Fruit fly (Drosophila melanogaster): ENCODE results near the gene Octbeta1R.
A peak's percentile ranks its signal among the peaks of the same experiment; 100 is the strongest.

Gene Octbeta1R

dm6 chr3R:22461673-22462585, 35.1 kb upstream of the Octbeta1R start, which contains the start of the genes Rpn7 and AP-2mu (continued):
- TF ChIP-seq Nf-YB (GFP tag; optimal IDR thresholded peaks at IDR 0.05) (no peak), CG4424 (GFP tag; optimal IDR thresholded peaks at IDR 0.05) (peak; percentile 27), Max (GFP tag; optimal IDR thresholded peaks at IDR 0.05) (peak; percentile 39), phol (tag; optimal IDR thresholded peaks at IDR 0.05) (peak; percentile 44), CG7556 (GFP tag; optimal IDR thresholded peaks at IDR 0.05) (no peak), CG7357 (GFP tag; IDR thresholded peaks at IDR 0.05) (no peak), CG8924 (tag; optimal IDR thresholded peaks at IDR 0.05) (peak; percentile 18), trem (tag; optimal IDR thresholded peaks at IDR 0.05) (peak; percentile 21), Med (GFP tag) (peak; percentile 54), CG7839 (tag; optimal IDR thresholded peaks at IDR 0.05) (peak; percentile 28), crp (GFP tag; optimal IDR thresholded peaks at IDR 0.05) (peak in 1 of 2 experiments; percentile 25), E2f2 (GFP tag; IDR thresholded peaks at IDR 0.05) (peak; percentile 51; the same call in 1 of the 2 replicates), CG30403 (GFP tag; optimal IDR thresholded peaks at IDR 0.05) (peak; percentile 54), CG31441 (GFP tag; IDR thresholded peaks at IDR 0.05) (peak; percentile 52; the same call in 1 of the 2 replicates), zfh2 (GFP tag; optimal IDR thresholded peaks at IDR 0.05) (peak; percentile 17), slbo (GFP tag; IDR thresholded peaks at IDR 0.05) (peak; percentile 11; the same call in 1 of the 2 replicates), CG10565 (GFP tag; optimal IDR thresholded peaks at IDR 0.05) (no peak), Dp (GFP tag; optimal IDR thresholded peaks at IDR 0.05) (peak; percentile 40), Elba2 (GFP tag; optimal IDR thresholded peaks at IDR 0.05) (peak; percentile 95), CG2116 (GFP tag; optimal IDR thresholded peaks at IDR 0.05) (peak; percentile 54), Hr3 (GFP tag; optimal IDR thresholded peaks at IDR 0.05) (peak; percentile 22), ATbp (GFP tag; optimal IDR thresholded peaks at IDR 0.05) (no peak), CG12219 (GFP tag; optimal IDR thresholded peaks at IDR 0.05) (no peak), CG2678 (tag; optimal IDR thresholded peaks at IDR 0.05) (peak; percentile 13), cwo (GFP tag; optimal IDR thresholded peaks at IDR 0.05) (no peak), CG15601 (tag; optimal IDR thresholded peaks at IDR 0.05) (peak; percentile 4), Dek (tag; optimal IDR thresholded peaks at IDR 0.05) (peak; percentile 29), D19B (GFP tag; optimal IDR thresholded peaks at IDR 0.05) (no peak), CG2120 (GFP tag; optimal IDR thresholded peaks at IDR 0.05) (peak; percentile 28), CG10654 (GFP tag; optimal IDR thresholded peaks at IDR 0.05) (peak; percentile 1), ind (GFP tag; optimal IDR thresholded peaks at IDR 0.05) (peak; percentile 19), Dref (GFP tag; IDR thresholded peaks at IDR 0.05) (peak; percentile 61), Optix (GFP tag; IDR thresholded peaks at IDR 0.05) (no peak), tll (GFP tag; optimal IDR thresholded peaks at IDR 0.05) (peak in 1 of 2 experiments; percentile 2), Camta (GFP tag; optimal IDR thresholded peaks at IDR 0.05) (no peak), CG16863 (GFP tag; optimal IDR thresholded peaks at IDR 0.05) (no peak), CG12155 (GFP tag; optimal IDR thresholded peaks at IDR 0.05) (no peak), row (GFP tag; IDR thresholded peaks at IDR 0.05) (peak; percentile 28; the same call in 1 of the 3 replicates), Lhr (GFP tag; optimal IDR thresholded peaks at IDR 0.05) (peak; percentile 16), CG9797 (GFP tag; optimal IDR thresholded peaks at IDR 0.05) (peak; percentile 75), CG17361 (GFP tag; IDR thresholded peaks at IDR 0.05) (peak; percentile 66; the same call in 2 of the 3 replicates), pan (optimal IDR thresholded peaks at IDR 0.05) (no peak), pan (GFP tag; optimal IDR thresholded peaks at IDR 0.05 in 1 of 2, IDR thresholded peaks at IDR 0.05 in 1 of 2) (peak in 1 of 2 experiments; percentile 18), kni (GFP tag; optimal IDR thresholded peaks at IDR 0.05) (peak; percentile 10), CG2712 (tag; optimal IDR thresholded peaks at IDR 0.05) (peak; percentile 50), nerfin-1 (tag; optimal IDR thresholded peaks at IDR 0.05) (peak; percentile 26), CG17829 (tag; optimal IDR thresholded peaks at IDR 0.05) (peak; percentile 17)
